Worm (Caenorhabditis elegans) whole organism, L2 larva: ENCODE measurements around the gene F28G4.2.

Source experiments
- blmp-1 ChIP-seq: sonication (generic microtip); optimal IDR thresholded peaks from 2 replicates; lab custom pipeline; 2017; ENCODE audit warnings: missing genetic modification characterization, mild to moderate bottlenecking, missing compliant biosample characterization, antibody characterized with exemption, moderate library complexity; ENCODE audit not compliant: insufficient read depth
- elt-1 ChIP-seq: fragments of 150-350 bp; optimal IDR thresholded peaks from 2 replicates; lab custom pipeline; 2014; ENCODE audit warnings: missing biosample characterization, missing genetic modification characterization
- lsy-2 ChIP-seq, 2 experiments: fragments of 150-350 bp in 1 of 2; sonication (generic microtip) in 1 of 2; optimal IDR thresholded peaks; 2 replicates each; lab custom pipeline; 2014 to 2017; ENCODE audit warnings: missing biosample characterization in 2 of 2, missing genetic modification characterization in 2 of 2
- nhr-12 ChIP-seq: fragments of 150-350 bp; optimal IDR thresholded peaks from 2 replicates; lab custom pipeline; 2014; ENCODE audit warnings: missing biosample characterization, missing genetic modification characterization
- nhr-25 ChIP-seq: fragments of 150-350 bp; sonication (generic microtip); optimal IDR thresholded peaks from 3 replicates; lab custom pipeline; 2014; ENCODE audit warnings: missing biosample characterization, missing genetic modification characterization
- nhr-6 ChIP-seq: fragments of 150-350 bp; optimal IDR thresholded peaks from 2 replicates; lab custom pipeline; 2014; ENCODE audit warnings: missing biosample characterization, missing genetic modification characterization
- nhr-77 ChIP-seq: fragments of 150-350 bp; optimal IDR thresholded peaks from 2 replicates; lab custom pipeline; 2014; ENCODE audit warnings: missing biosample characterization, missing genetic modification characterization
- snpc-4 ChIP-seq: fragments of 150-350 bp; optimal IDR thresholded peaks from 2 replicates; lab custom pipeline; 2014; ENCODE audit warnings: missing biosample characterization, missing genetic modification characterization

ce11 chrV:16275347-16275746 is 6.8 kb downstream of the F28G4.2 start, which contains the start of gene pacl-1:
- TF ChIP-seq nhr-77 (tag; lab: Kevin White, UChicago), result no peak
- TF ChIP-seq blmp-1 (tag; lab: Kevin White, UChicago), result no peak
- no peak for TF ChIP-seq elt-1
- no peak for TF ChIP-seq nhr-25
- TF ChIP-seq nhr-6 (tag; lab: Kevin White, UChicago), result no peak
- TF ChIP-seq snpc-4 (tag; lab: Kevin White, UChicago), result no peak
- TF ChIP-seq lsy-2 (tag; optimal IDR thresholded peaks at IDR 0.05; lab: Kevin White, UChicago), result no peak
- TF ChIP-seq nhr-12 (tag; lab: Kevin White, UChicago), result no peak
